Worm (Caenorhabditis elegans): ENCODE data around the gene gipc-1.

The gipc-1 gene

ce11 chrIII:4837429-4837828 lies 33.1 kb upstream of the gipc-1 start, which contains the start of the genes acbp-7 and F26A1.19:
Gene acbp-7 (plus strand): TSS chrIII:4837729.
Gene F26A1.19 (plus strand): TSS chrIII:4837731.
- TF ChIP-seq mab-5 (tag; optimal IDR thresholded peaks at IDR 0.05) (no peak), elt-3 (tag; optimal IDR thresholded peaks at IDR 0.05) (no peak), nhr-28 (tag; optimal IDR thresholded peaks at IDR 0.05) (no peak), mls-2 (tag; optimal IDR thresholded peaks at IDR 0.05) (no peak), sptf-1 (tag; optimal IDR thresholded peaks at IDR 0.05) (no peak), sem-2 (GFP tag; optimal IDR thresholded peaks at IDR 0.05) (no peak), unc-120 (tag; optimal IDR thresholded peaks at IDR 0.05; ENCODE audit: poor library complexity, severe bottlenecking) (no peak), nhr-2 (tag; optimal IDR thresholded peaks at IDR 0.05) (no peak), hlh-1 (tag; optimal IDR thresholded peaks at IDR 0.05) (no peak), bed-3 (GFP tag; optimal IDR thresholded peaks at IDR 0.05) (no peak), nhr-12 (tag; optimal IDR thresholded peaks at IDR 0.05) (no peak), unc-62 (GFP tag; optimal IDR thresholded peaks at IDR 0.05) (no peak)

DNA sequence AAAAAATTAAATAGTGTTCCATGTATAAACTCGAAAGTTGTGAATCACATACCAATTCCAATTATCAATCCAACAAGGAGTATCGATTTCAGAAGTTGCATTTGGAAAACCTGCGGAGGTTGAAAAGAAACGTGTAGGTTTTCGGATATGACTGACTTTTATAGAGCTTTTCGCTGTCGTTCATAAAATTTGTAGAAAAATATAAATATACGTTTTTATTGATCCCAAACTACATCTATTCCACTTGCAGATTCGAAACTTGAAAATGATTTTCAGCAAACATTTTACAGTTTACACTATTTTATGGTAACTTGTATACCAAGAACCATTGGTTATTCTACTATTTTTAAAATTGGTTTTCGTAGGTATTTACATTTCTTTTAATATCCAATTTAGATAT lies 28.4 kb upstream of the gipc-1 start, which contains the start of gene clec-156:
Gene clec-156 (minus strand): TSS at position 101 of the 400 bp plus-strand sequence.
- TF ChIP-seq nhr-76 (tag; optimal IDR thresholded peaks at IDR 0.05) (no peak), sptf-1 (tag; optimal IDR thresholded peaks at IDR 0.05) (no peak), tbx-8 (GFP tag; optimal IDR thresholded peaks at IDR 0.05) (no peak), flh-1 (GFP tag; optimal IDR thresholded peaks at IDR 0.05) (no peak), drap-1 (GFP tag; optimal IDR thresholded peaks at IDR 0.05) (no peak), mls-2 (tag; optimal IDR thresholded peaks at IDR 0.05) (no peak), snpc-4 (tag; optimal IDR thresholded peaks at IDR 0.05) (no peak), sem-2 (GFP tag; optimal IDR thresholded peaks at IDR 0.05) (no peak), ceh-83 (GFP tag; optimal IDR thresholded peaks at IDR 0.05) (no peak), cnd-1 (tag; optimal IDR thresholded peaks at IDR 0.05) (no peak), elt-1 (tag; optimal IDR thresholded peaks at IDR 0.05; ENCODE audit: borderline replicate concordance, insufficient read depth) (no peak), mab-5 (tag; optimal IDR thresholded peaks at IDR 0.05) (no peak), unc-62 (GFP tag; optimal IDR thresholded peaks at IDR 0.05) (no peak), nhr-237 (tag; optimal IDR thresholded peaks at IDR 0.05) (no peak), ceh-39 (tag; optimal IDR thresholded peaks at IDR 0.05) (no peak), lin-32 (GFP tag; optimal IDR thresholded peaks at IDR 0.05) (no peak)

- TF ChIP-seq ceh-39 (tag; optimal IDR thresholded peaks at IDR 0.05) (no peak), nhr-76 (tag; optimal IDR thresholded peaks at IDR 0.05) (no peak)
Observed at ce11 chrIII:4844327-4844726, 26.3 kb upstream of the gipc-1 start, which contains the start of the genes clec-157 and fkh-5. Gene clec-157 (minus strand): TSS chrIII:4844427. Gene fkh-5 (plus strand): TSS chrIII:4844662.

DNA sequence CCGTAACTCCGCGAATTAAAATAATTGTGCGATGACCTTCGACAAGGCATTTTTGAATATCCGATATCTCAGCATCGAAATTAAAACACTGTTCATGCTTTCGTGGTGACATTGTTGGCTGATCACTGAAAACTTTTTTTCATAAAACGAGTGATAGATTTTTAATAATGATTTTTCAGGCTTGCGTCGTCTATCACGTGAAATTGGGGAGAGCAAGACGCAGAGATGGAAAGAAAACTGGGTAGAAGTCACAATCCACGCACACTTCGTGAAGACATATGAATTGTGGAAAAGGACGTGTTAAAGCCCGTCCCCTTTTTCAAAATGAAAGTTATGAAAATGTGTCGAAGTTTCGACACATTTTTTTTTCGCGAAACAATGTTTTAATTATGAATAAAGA lies 20.8 kb upstream of the gipc-1 start, which contains the start of gene nonu-1:
Gene nonu-1 (minus strand): TSS at position 169 of the 400 bp plus-strand sequence.
- no peak for TF ChIP-seq tbx-8 (GFP tag; optimal IDR thresholded peaks at IDR 0.05)
- TF ChIP-seq cnd-1 (tag; optimal IDR thresholded peaks at IDR 0.05) = no peak
- TF ChIP-seq M03D4.4 (tag; optimal IDR thresholded peaks at IDR 0.05) = no peak
- no peak for TF ChIP-seq lsy-2 (tag; optimal IDR thresholded peaks at IDR 0.05)
- TF ChIP-seq ceh-43 (GFP tag; optimal IDR thresholded peaks at IDR 0.05) = no peak
- TF ChIP-seq ztf-11 (tag; optimal IDR thresholded peaks at IDR 0.05) = no peak
- no peak for TF ChIP-seq unc-120 (tag; optimal IDR thresholded peaks at IDR 0.05; ENCODE audit: poor library complexity, severe bottlenecking)
- no peak for TF ChIP-seq ceh-83 (GFP tag; optimal IDR thresholded peaks at IDR 0.05)
- TF ChIP-seq bed-3 (GFP tag; optimal IDR thresholded peaks at IDR 0.05) = no peak
- no peak for TF ChIP-seq unc-39 (tag; optimal IDR thresholded peaks at IDR 0.05)
- TF ChIP-seq elt-3 (tag; optimal IDR thresholded peaks at IDR 0.05) = no peak
- no peak for TF ChIP-seq nhr-237 (tag; optimal IDR thresholded peaks at IDR 0.05)

- TF ChIP-seq pha-4 (tag; optimal IDR thresholded peaks at IDR 0.05) (peak; percentile 41), nhr-237 (tag; optimal IDR thresholded peaks at IDR 0.05) (peak; percentile 19), ces-1 (GFP tag; optimal IDR thresholded peaks at IDR 0.05) (peak; percentile 5), zip-8 (tag; optimal IDR thresholded peaks at IDR 0.05) (no peak), mep-1 (tag; optimal IDR thresholded peaks at IDR 0.05) (peak; percentile 23), lsy-2 (tag; optimal IDR thresholded peaks at IDR 0.05) (peak; percentile 52)
Observed at ce11 chrIII:4850139-4850538, 20.4 kb upstream of the gipc-1 start, which contains the start of gene F26A1.1. Gene F26A1.1 (plus strand): TSS chrIII:4850507.

All from whole organism, mixed stage, embryonic.